Fruit fly (Drosophila melanogaster) whole organism, wandering third instar larva: ENCODE results near the gene Reck.

Source experiments
- Hnf4 ChIP-seq: fragments of 200-800 bp; sonication (Bioruptor generic); optimal IDR thresholded peaks from 2 replicates; lab custom pipeline; 2016; ENCODE audit warnings: missing biosample characterization, mild to moderate bottlenecking, missing genetic modification characterization
- br ChIP-seq: fragments of 200-800 bp; sonication (Bioruptor generic); optimal IDR thresholded peaks from 2 replicates; lab custom pipeline; 2016; ENCODE audit warnings: missing biosample characterization, missing genetic modification characterization

- no peak for TF ChIP-seq br (GFP tag; lab: Kevin White, UChicago)
- TF ChIP-seq Hnf4 (GFP tag; lab: Kevin White, UChicago) = no peak
Measured at dm6 chr3L:15053251-15053650, 39.4 kb upstream of the Reck start, which contains the start of gene CG43680.
